Fruit fly (Drosophila melanogaster): ENCODE measurements around the gene H2.0.

H2.0 gene

DNA sequence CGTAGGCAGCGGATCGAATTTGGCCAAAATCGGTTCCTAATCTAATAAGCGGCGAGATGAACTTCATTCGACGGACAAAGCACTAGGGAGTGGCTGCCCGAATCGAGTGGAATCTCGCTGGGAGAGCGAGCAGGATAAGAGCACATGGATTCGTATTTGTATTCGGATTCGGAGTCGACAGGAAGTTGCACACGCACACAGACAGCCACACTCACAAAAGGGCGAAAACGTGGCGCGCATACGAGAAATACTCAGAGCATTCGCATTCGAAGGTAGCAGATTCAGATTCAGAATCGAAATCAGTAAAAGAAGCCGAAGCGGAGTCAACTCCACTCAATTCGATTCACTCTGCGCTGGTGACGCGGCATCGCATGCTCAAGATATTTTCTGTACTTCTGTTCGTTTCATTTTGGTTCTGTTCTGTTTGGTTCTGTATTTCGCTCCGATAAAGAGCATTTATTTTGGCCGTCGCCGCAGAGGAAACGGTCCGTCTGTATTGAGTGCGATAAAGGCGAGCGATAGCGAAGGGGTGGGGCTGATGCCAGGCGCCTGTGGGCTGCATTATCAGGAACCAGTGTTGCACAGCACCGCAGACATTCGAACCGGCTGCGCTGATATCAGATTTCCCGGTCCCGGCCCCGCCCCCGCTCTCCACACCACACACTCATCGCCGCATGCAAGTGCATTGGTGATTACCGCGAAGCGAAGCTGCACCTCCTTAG lies 40.7 kb downstream of the H2.0 start (continued):
- TF ChIP-seq Eip75B (GFP tag; optimal IDR thresholded peaks at IDR 0.05) (no peak), OdsH (GFP tag; optimal IDR thresholded peaks at IDR 0.05) (no peak), Sox15 (GFP tag; optimal IDR thresholded peaks at IDR 0.05) (no peak), CG1621 (tag; optimal IDR thresholded peaks at IDR 0.05) (peak; percentile 20), CG15336 (GFP tag; IDR thresholded peaks at IDR 0.05) (no peak), ss (GFP tag; optimal IDR thresholded peaks at IDR 0.05) (peak in 1 of 2 experiments; percentile 55), svp (GFP tag) (peak; percentile 95), pdm3 (GFP tag; optimal IDR thresholded peaks at IDR 0.05) (no peak), CG9139 (GFP tag; optimal IDR thresholded peaks at IDR 0.05) (no peak), eg (GFP tag; IDR thresholded peaks at IDR 0.05) (no peak), CG10669 (GFP tag; optimal IDR thresholded peaks at IDR 0.05) (no peak), CG11902 (GFP tag; optimal IDR thresholded peaks at IDR 0.05) (no peak), Gug (GFP tag; IDR thresholded peaks at IDR 0.05) (no peak), Hr38 (GFP tag; optimal IDR thresholded peaks at IDR 0.05) (no peak), CG3919 (GFP tag; optimal IDR thresholded peaks at IDR 0.05) (peak; percentile 61), lz (GFP tag; optimal IDR thresholded peaks at IDR 0.05) (no peak), spab (GFP tag; optimal IDR thresholded peaks at IDR 0.05) (no peak), Smox (GFP tag; optimal IDR thresholded peaks at IDR 0.05) (no peak), dac (GFP tag; optimal IDR thresholded peaks at IDR 0.05) (no peak), cyc (GFP tag; optimal IDR thresholded peaks at IDR 0.05) (no peak), Ets21C (GFP tag; optimal IDR thresholded peaks at IDR 0.05) (no peak), CG8319 (GFP tag; optimal IDR thresholded peaks at IDR 0.05) (no peak), CG8632 (GFP tag; optimal IDR thresholded peaks at IDR 0.05) (no peak), Hr4 (GFP tag; optimal IDR thresholded peaks at IDR 0.05) (no peak)

DNA sequence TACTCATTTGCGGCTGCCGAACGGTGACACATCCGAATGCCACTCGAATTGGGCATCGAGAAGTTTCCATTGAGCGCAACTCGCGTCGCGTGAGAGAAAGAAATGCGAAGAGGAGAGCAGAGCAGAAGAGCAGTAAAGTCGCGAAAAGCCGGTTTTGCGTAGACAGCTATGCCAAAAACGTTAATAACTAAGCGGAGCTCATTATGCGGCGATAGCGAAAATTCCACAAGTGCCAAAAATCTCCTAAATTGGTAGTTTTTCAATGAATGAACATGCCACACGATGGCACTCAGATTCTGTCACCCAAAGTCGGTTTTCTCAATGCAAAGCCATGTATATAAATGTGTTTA lies 41.5 kb downstream of the H2.0 start:
- TF ChIP-seq fd59A (GFP tag; optimal IDR thresholded peaks at IDR 0.05), result no peak
- no peak for TF ChIP-seq Met (GFP tag; optimal IDR thresholded peaks at IDR 0.05)

DNA sequence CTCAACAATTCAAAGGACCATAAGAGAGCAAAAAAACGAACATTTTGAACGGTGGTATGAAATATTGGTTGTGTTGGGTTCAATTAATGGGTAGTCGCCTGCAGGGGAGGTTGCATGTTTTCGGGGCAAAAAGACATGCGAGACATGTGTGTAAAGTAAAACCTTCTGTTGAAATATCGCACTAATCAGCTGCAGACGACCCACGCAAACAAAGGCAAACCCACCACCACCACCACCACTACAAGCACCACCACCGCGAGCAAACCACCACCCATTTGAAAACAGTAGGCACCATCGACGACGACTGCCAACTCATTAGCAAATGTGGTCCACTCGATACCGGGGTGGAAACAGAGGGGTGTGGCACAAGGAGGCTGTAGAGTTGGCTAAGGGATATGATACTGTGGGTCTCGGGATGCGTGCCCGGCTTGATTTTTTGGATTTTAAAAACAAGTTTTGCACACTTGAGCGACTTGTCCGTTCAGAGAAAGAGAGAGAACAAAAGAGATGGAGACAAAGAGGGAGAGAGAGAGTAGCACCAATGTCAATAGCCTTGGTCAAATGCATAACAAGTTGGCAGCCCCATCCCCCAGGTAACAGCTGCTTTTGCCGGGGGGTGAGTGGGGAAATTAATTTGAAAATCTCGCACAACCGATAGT lies 42.0 kb downstream of the H2.0 start:
- TF ChIP-seq Hr4 (GFP tag; optimal IDR thresholded peaks at IDR 0.05) (no peak), eg (GFP tag; IDR thresholded peaks at IDR 0.05) (no peak), vri (GFP tag; optimal IDR thresholded peaks at IDR 0.05) (peak; percentile 52), CG7368 (GFP tag; optimal IDR thresholded peaks at IDR 0.05) (peak; percentile 17), Lpt (GFP tag; optimal IDR thresholded peaks at IDR 0.05) (no peak), Hr38 (GFP tag; optimal IDR thresholded peaks at IDR 0.05) (no peak), CG16779 (tag; optimal IDR thresholded peaks at IDR 0.05) (no peak), dac (GFP tag; optimal IDR thresholded peaks at IDR 0.05) (no peak), CG8119 (GFP tag; IDR thresholded peaks at IDR 0.05) (no peak), spab (GFP tag; optimal IDR thresholded peaks at IDR 0.05) (no peak), OdsH (GFP tag; optimal IDR thresholded peaks at IDR 0.05) (no peak), Smox (GFP tag; optimal IDR thresholded peaks at IDR 0.05) (no peak), Eip75B (GFP tag; optimal IDR thresholded peaks at IDR 0.05) (no peak), pdm3 (GFP tag; optimal IDR thresholded peaks at IDR 0.05) (no peak), CG6854 (GFP tag; optimal IDR thresholded peaks at IDR 0.05) (peak; percentile 41), topi (GFP tag; optimal IDR thresholded peaks at IDR 0.05) (no peak), acj6 (GFP tag; optimal IDR thresholded peaks at IDR 0.05) (no peak), salr (GFP tag; optimal IDR thresholded peaks at IDR 0.05) (no peak), CG10631 (GFP tag; optimal IDR thresholded peaks at IDR 0.05) (no peak), CG10669 (GFP tag; optimal IDR thresholded peaks at IDR 0.05) (no peak), ss (GFP tag; optimal IDR thresholded peaks at IDR 0.05) (peak; percentile 9 to 77), CG11902 (GFP tag; optimal IDR thresholded peaks at IDR 0.05) (no peak), cyc (GFP tag; optimal IDR thresholded peaks at IDR 0.05) (no peak), esn (GFP tag; optimal IDR thresholded peaks at IDR 0.05) (no peak), CG3032 (tag; optimal IDR thresholded peaks at IDR 0.05) (no peak), dsx (GFP tag; optimal IDR thresholded peaks at IDR 0.05; ENCODE audit: poor library complexity, severe bottlenecking) (peak; percentile 11), fd85E (GFP tag; optimal IDR thresholded peaks at IDR 0.05) (no peak), CG3919 (GFP tag; optimal IDR thresholded peaks at IDR 0.05) (peak; percentile 15), CG6792 (GFP tag; optimal IDR thresholded peaks at IDR 0.05) (no peak), CG1621 (tag; optimal IDR thresholded peaks at IDR 0.05) (no peak), Sox15 (GFP tag; optimal IDR thresholded peaks at IDR 0.05) (no peak), Blimp-1 (GFP tag; optimal IDR thresholded peaks at IDR 0.05) (no peak), CG4318 (GFP tag; optimal IDR thresholded peaks at IDR 0.05) (no peak), svp (GFP tag) (peak; percentile 62), Met (GFP tag; optimal IDR thresholded peaks at IDR 0.05) (peak; percentile 14), Ets96B (tag; optimal IDR thresholded peaks at IDR 0.05) (no peak)

Data from whole organism, prepupa.